Worm (Caenorhabditis elegans): ENCODE data around the gene F13E9.19.

The F13E9.19 gene

DNA sequence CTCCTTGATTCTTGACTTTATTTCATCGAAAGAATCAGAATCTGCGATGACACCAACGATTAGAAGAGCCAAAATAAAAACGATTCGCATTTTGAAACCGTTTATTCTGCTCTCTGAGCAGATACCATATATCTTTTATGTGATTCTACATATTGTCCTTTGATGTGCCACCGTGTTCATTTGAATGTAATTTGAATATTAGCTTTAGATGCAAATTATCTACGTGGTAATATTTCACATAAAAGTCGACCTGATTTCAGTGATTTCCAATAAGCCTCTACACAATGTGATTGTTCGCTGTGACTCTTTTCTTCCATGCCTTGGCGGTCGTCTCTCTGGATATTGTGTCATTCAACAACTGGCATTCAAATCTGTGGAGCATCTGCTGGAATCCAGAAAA, at the start of gene F13E9.19, which contains the start of gene F13E9.9:
F13E9.19 (plus strand) TSS at position 316 of the 400 bp plus-strand sequence.
F13E9.9 (minus strand) TSS at position 101 of the 400 bp plus-strand sequence.
- TF ChIP-seq nhr-6 (tag; optimal IDR thresholded peaks at IDR 0.05) (no peak), nhr-25 (tag; optimal IDR thresholded peaks at IDR 0.05) (no peak), nhr-23 (tag; optimal IDR thresholded peaks at IDR 0.05) (no peak), aly-2 (tag; optimal IDR thresholded peaks at IDR 0.05) (no peak), peb-1 (tag; optimal IDR thresholded peaks at IDR 0.05) (no peak), R02D3.7 (tag; optimal IDR thresholded peaks at IDR 0.05) (no peak), unc-55 (GFP tag; optimal IDR thresholded peaks at IDR 0.05) (no peak), elt-1 (tag; optimal IDR thresholded peaks at IDR 0.05) (no peak), gmeb-1 (tag; optimal IDR thresholded peaks at IDR 0.05) (no peak), unc-39 (tag; optimal IDR thresholded peaks at IDR 0.05) (no peak), ceh-82 (tag; optimal IDR thresholded peaks at IDR 0.05) (no peak), nhr-237 (tag; optimal IDR thresholded peaks at IDR 0.05) (no peak), lin-13 (GFP tag; optimal IDR thresholded peaks at IDR 0.05) (no peak), nhr-77 (tag; optimal IDR thresholded peaks at IDR 0.05) (no peak), F13H6.1 (tag; optimal IDR thresholded peaks at IDR 0.05) (no peak)

ce11 chrIV:10851136-10851535, 48.1 kb upstream of the F13E9.19 start:
- TF ChIP-seq egl-27 (tag; optimal IDR thresholded peaks at IDR 0.05) (no peak), lin-39 (tag; optimal IDR thresholded peaks at IDR 0.05) (no peak), ztf-4 (tag; optimal IDR thresholded peaks at IDR 0.05) (no peak), alr-1 (tag; optimal IDR thresholded peaks at IDR 0.05) (no peak)

DNA sequence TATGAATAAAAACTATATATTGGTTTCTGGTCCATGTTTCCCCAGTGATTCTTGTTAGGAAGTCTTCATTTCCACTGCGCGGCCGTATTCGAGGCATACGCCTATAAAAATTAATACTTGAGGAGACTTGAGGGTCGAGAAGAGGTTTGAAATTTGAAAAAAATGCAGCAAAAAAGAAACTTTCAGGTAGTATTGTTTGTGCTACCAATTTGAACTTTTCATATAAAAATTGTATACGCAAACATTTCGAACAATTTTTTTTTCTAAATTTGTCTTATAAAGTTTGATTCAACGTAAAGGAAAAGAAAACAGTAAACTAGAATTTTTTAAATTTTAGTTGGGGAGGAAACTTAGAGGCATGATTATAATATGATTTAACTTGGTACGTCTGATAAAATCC, 47.4 kb upstream of the F13E9.19 start, which contains the start of gene T11G6.4:
T11G6.4 (minus strand) TSS at position 101 of the 400 bp plus-strand sequence.
- no peak for TF ChIP-seq unc-55 (GFP tag; optimal IDR thresholded peaks at IDR 0.05)
- no peak for TF ChIP-seq ZK546.5 (tag; optimal IDR thresholded peaks at IDR 0.05)
- no peak for TF ChIP-seq snpc-4 (tag; optimal IDR thresholded peaks at IDR 0.05)
- TF ChIP-seq sem-4 (tag; optimal IDR thresholded peaks at IDR 0.05): no peak
- no peak for TF ChIP-seq sma-9 (GFP tag; optimal IDR thresholded peaks at IDR 0.05)
- TF ChIP-seq sma-9 (tag; optimal IDR thresholded peaks at IDR 0.05): no peak
- TF ChIP-seq ceh-82 (tag; optimal IDR thresholded peaks at IDR 0.05): no peak
- no peak for TF ChIP-seq nhr-6 (tag; optimal IDR thresholded peaks at IDR 0.05)
- no peak for TF ChIP-seq elt-1 (tag; optimal IDR thresholded peaks at IDR 0.05)
- no peak for TF ChIP-seq ztf-1 (GFP tag; conservative IDR thresholded peaks at IDR 0.05)
- TF ChIP-seq nhr-23 (tag; optimal IDR thresholded peaks at IDR 0.05): no peak
- no peak for TF ChIP-seq lin-11 (tag; optimal IDR thresholded peaks at IDR 0.05)
- TF ChIP-seq nhr-10 (tag; optimal IDR thresholded peaks at IDR 0.05): no peak
- TF ChIP-seq ztf-11 (tag; optimal IDR thresholded peaks at IDR 0.05): no peak
- no peak for TF ChIP-seq peb-1 (tag; optimal IDR thresholded peaks at IDR 0.05)

DNA sequence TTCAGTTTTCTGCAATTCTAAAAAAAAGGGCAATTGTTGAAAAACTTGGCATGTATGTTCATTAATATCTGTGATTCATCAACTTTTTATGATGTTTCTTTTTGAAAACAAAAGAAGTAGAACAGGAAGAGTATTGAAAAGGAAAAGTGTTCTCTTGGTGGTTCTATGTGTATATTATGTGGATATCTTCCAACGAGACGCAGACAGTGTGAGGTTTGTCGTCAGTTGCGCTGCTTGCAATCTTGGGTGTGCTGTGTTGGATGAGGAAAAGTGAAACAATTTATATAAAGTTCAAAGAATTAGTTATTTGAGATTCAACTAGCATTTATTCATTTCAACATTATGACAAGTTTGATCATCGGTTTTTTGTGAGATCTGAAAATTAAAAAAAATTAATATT, 46.8 kb upstream of the F13E9.19 start:
- no peak for TF ChIP-seq ceh-16 (tag; optimal IDR thresholded peaks at IDR 0.05)
- peak; percentile 56 for TF ChIP-seq blmp-1 (tag; optimal IDR thresholded peaks at IDR 0.05; ENCODE audit: insufficient read depth)
- no peak for TF ChIP-seq mbf-1 (tag; optimal IDR thresholded peaks at IDR 0.05)
- no peak for TF ChIP-seq gmeb-1 (tag; optimal IDR thresholded peaks at IDR 0.05)
- TF ChIP-seq unc-55 (GFP tag; optimal IDR thresholded peaks at IDR 0.05): peak; percentile 54
- TF ChIP-seq aly-2 (tag; optimal IDR thresholded peaks at IDR 0.05): no peak
- TF ChIP-seq nhr-129 (tag; optimal IDR thresholded peaks at IDR 0.05): peak; percentile 2
- TF ChIP-seq crh-2 (tag; optimal IDR thresholded peaks at IDR 0.05): peak; percentile 29
- peak; percentile 46 for TF ChIP-seq C34F6.9 (tag; optimal IDR thresholded peaks at IDR 0.05)
- TF ChIP-seq nhr-237 (tag; optimal IDR thresholded peaks at IDR 0.05): no peak
- TF ChIP-seq mab-5 (tag; optimal IDR thresholded peaks at IDR 0.05): no peak
- peak; percentile 23 for TF ChIP-seq fos-1 (tag; optimal IDR thresholded peaks at IDR 0.05)
- TF ChIP-seq lsy-2 (tag; optimal IDR thresholded peaks at IDR 0.05): peak in 1 of 2 experiments; percentile 45
- TF ChIP-seq sem-4 (tag; optimal IDR thresholded peaks at IDR 0.05): no peak
- no peak for TF ChIP-seq nhr-23 (tag; optimal IDR thresholded peaks at IDR 0.05)
- TF ChIP-seq nhr-25 (tag; optimal IDR thresholded peaks at IDR 0.05): no peak
- TF ChIP-seq nhr-21 (tag; optimal IDR thresholded peaks at IDR 0.05): no peak
- no peak for TF ChIP-seq mdl-1 (tag; optimal IDR thresholded peaks at IDR 0.05)
